Worm (Caenorhabditis elegans): ENCODE measurements around the gene exc-13.

The exc-13 gene

ce11 chrV:7399202-7399601 lies 34.2 kb downstream of the exc-13 start, which contains the start of gene gst-41:
TSS of gene gst-41 (minus strand) at chrV:7399302.
- TF ChIP-seq isw-1 (GFP tag; IDR thresholded peaks at IDR 0.05) (no peak), efl-1 (optimal IDR thresholded peaks at IDR 0.05) (no peak), efl-1 (GFP tag; optimal IDR thresholded peaks at IDR 0.05 in 1 of 2) (no peak), ama-1 (optimal IDR thresholded peaks at IDR 0.05) (no peak), pax-3 (tag; optimal IDR thresholded peaks at IDR 0.05) (no peak), nhr-19 (GFP tag; conservative IDR thresholded peaks at IDR 0.05) (no peak), zag-1 (tag; optimal IDR thresholded peaks at IDR 0.05) (no peak), blmp-1 (tag; optimal IDR thresholded peaks at IDR 0.05) (no peak), nhr-28 (tag; optimal IDR thresholded peaks at IDR 0.05) (no peak), hpl-2 (GFP tag; optimal IDR thresholded peaks at IDR 0.05) (no peak), irx-1 (tag; optimal IDR thresholded peaks at IDR 0.05) (no peak), nhr-77 (tag; optimal IDR thresholded peaks at IDR 0.05) (no peak), rnt-1 (tag; optimal IDR thresholded peaks at IDR 0.05) (no peak), aha-1 (tag; optimal IDR thresholded peaks at IDR 0.05) (no peak), fkh-10 (GFP tag; optimal IDR thresholded peaks at IDR 0.05) (no peak), nhr-12 (tag; optimal IDR thresholded peaks at IDR 0.05) (no peak), mdl-1 (tag; optimal IDR thresholded peaks at IDR 0.05) (no peak)

- TF ChIP-seq C04F5.9 (tag; optimal IDR thresholded peaks at IDR 0.05) = no peak
- TF ChIP-seq efl-1 (optimal IDR thresholded peaks at IDR 0.05) = no peak
- TF ChIP-seq efl-1 (GFP tag; optimal IDR thresholded peaks at IDR 0.05 in 1 of 2) = peak in 1 of 2 experiments; percentile 4
- TF ChIP-seq grh-1 (GFP tag; IDR thresholded peaks at IDR 0.05) = no peak
Observed at ce11 chrV:7400095-7400494, 35.0 kb downstream of the exc-13 start, which contains the start of gene cnc-9. TSS of gene cnc-9 (minus strand) at chrV:7400195.

- no peak for TF ChIP-seq vab-15 (tag; optimal IDR thresholded peaks at IDR 0.05)
- no peak for TF ChIP-seq fos-1 (tag; optimal IDR thresholded peaks at IDR 0.05)
- TF ChIP-seq ama-1 (optimal IDR thresholded peaks at IDR 0.05) = no peak
- no peak for TF ChIP-seq snpc-4 (tag; optimal IDR thresholded peaks at IDR 0.05)
- no peak for TF ChIP-seq nhr-12 (tag; optimal IDR thresholded peaks at IDR 0.05)
- no peak for TF ChIP-seq xbp-1 (tag; optimal IDR thresholded peaks at IDR 0.05)
- TF ChIP-seq pqm-1 (tag; optimal IDR thresholded peaks at IDR 0.05) = no peak
- TF ChIP-seq nhr-20 (tag; optimal IDR thresholded peaks at IDR 0.05) = no peak
Observed at ce11 chrV:7400588-7400987, 35.5 kb downstream of the exc-13 start, which contains the start of gene srx-60. TSS of gene srx-60 (plus strand) at chrV:7400888.

- no peak for TF ChIP-seq mef-2 (tag; optimal IDR thresholded peaks at IDR 0.05)
Observed at ce11 chrV:7402355-7402754, 37.3 kb downstream of the exc-13 start, which contains the start of gene srj-13. TSS of gene srj-13 (plus strand) at chrV:7402655.

ce11 chrV:7403501-7403900 lies 38.5 kb downstream of the exc-13 start:
- no peak for TF ChIP-seq pax-3 (tag; optimal IDR thresholded peaks at IDR 0.05)
- TF ChIP-seq ceh-88 (GFP tag; IDR thresholded peaks at IDR 0.05) = no peak
- no peak for TF ChIP-seq ceh-90 (tag; optimal IDR thresholded peaks at IDR 0.05)
- TF ChIP-seq pag-3 (tag; optimal IDR thresholded peaks at IDR 0.05; ENCODE audit: borderline replicate concordance, insufficient read depth) = no peak
- TF ChIP-seq zip-4 (GFP tag; optimal IDR thresholded peaks at IDR 0.05) = no peak
- no peak for TF ChIP-seq unc-98 (GFP tag; IDR thresholded peaks at IDR 0.05)
- TF ChIP-seq egl-27 (tag; optimal IDR thresholded peaks at IDR 0.05) = no peak
- no peak for TF ChIP-seq sup-37 (GFP tag; optimal IDR thresholded peaks at IDR 0.05)
- TF ChIP-seq lin-15B (tag; optimal IDR thresholded peaks at IDR 0.05) = no peak
- no peak for TF ChIP-seq isw-1 (GFP tag; IDR thresholded peaks at IDR 0.05)
- no peak for TF ChIP-seq hpl-2 (GFP tag; optimal IDR thresholded peaks at IDR 0.05)
- no peak for TF ChIP-seq lin-35 (GFP tag; optimal IDR thresholded peaks at IDR 0.05)
- TF ChIP-seq ama-1 (optimal IDR thresholded peaks at IDR 0.05) = no peak
- no peak for TF ChIP-seq fkh-8 (tag; optimal IDR thresholded peaks at IDR 0.05)
- TF ChIP-seq alr-1 (tag; optimal IDR thresholded peaks at IDR 0.05; ENCODE audit: borderline replicate concordance) = no peak
- no peak for TF ChIP-seq F16B12.6 (tag; optimal IDR thresholded peaks at IDR 0.05)
- no peak for TF ChIP-seq nhr-28 (tag; optimal IDR thresholded peaks at IDR 0.05)
- no peak for TF ChIP-seq snu-23 (GFP tag; optimal IDR thresholded peaks at IDR 0.05)

Data from whole organism, L1 larva.